Fruit fly (Drosophila melanogaster) S2 (cell line): Measurements from ENCODE around the gene Ugt303A1.

ENCODE experiments used
- CG8478 ChIP-seq: fragments of >200 bp; optimal IDR thresholded peaks from 2 replicates; lab custom pipeline; 2018
- CTCF ChIP-seq, 2 experiments: fragments of >200 bp; optimal IDR thresholded peaks; 2 replicates each; lab custom pipeline; 2018

dm6 chr3R:11178300-11178699 lies 3.0 kb downstream of the Ugt303A1 start:
- TF ChIP-seq CG8478 (lab: Kevin White, UChicago): no peak
- TF ChIP-seq CTCF (optimal IDR thresholded peaks at IDR 0.05; lab: Kevin White, UChicago): no peak
